Worm (Caenorhabditis elegans) whole organism, young adult: ENCODE measurements around the gene R10E4.3.

Experiments used
- B0019.2 ChIP-seq: fragments of 200-800 bp; sonication (Bioruptor generic); conservative IDR thresholded peaks from 2 replicates; pipeline ENCODE4 v1.3.6; 2022; ENCODE audit warnings: missing genetic modification reagents, missing genetic modification characterization, missing compliant biosample characterization
- C06A6.2 ChIP-seq: fragments of 200-800 bp; sonication (Bioruptor generic); conservative IDR thresholded peaks from 2 replicates; pipeline ENCODE4 v1.3.6; 2022; ENCODE audit warnings: missing genetic modification characterization, missing compliant biosample characterization
- C17E4.6 ChIP-seq: fragments of 200-800 bp; sonication (Bioruptor generic); IDR thresholded peaks from 2 replicates; pipeline ENCODE4 v1.3.6; 2022; ENCODE audit warnings: missing genetic modification reagents, missing genetic modification characterization, missing compliant biosample characterization
- F39B2.1 ChIP-seq: fragments of 200-800 bp; sonication (Bioruptor generic); IDR thresholded peaks from 2 replicates; pipeline ENCODE4 v1.3.6; 2022; ENCODE audit warnings: missing genetic modification reagents, missing genetic modification characterization, missing compliant biosample characterization
- F57C9.4 ChIP-seq: sonication (generic microtip); optimal IDR thresholded peaks from 2 replicates; lab custom pipeline; 2017; ENCODE audit warnings: mild to moderate bottlenecking, missing genetic modification characterization, missing compliant biosample characterization
- T26A5.8 ChIP-seq: sonication (generic microtip); optimal IDR thresholded peaks from 2 replicates; lab custom pipeline; 2016; ENCODE audit warnings: missing genetic modification characterization, missing compliant biosample characterization
- akir-1 ChIP-seq: fragments of 200-800 bp; sonication (Bioruptor generic); optimal IDR thresholded peaks from 2 replicates; lab custom pipeline; 2018; ENCODE audit warnings: mild to moderate bottlenecking, missing genetic modification characterization, moderate library complexity, missing compliant biosample characterization
- ama-1 ChIP-seq, 3 experiments: fragments of 150-350 bp in 1 of 3; sonication (generic microtip) in 2 of 3; optimal IDR thresholded peaks; 2 replicates each; lab custom pipeline; 2014 to 2018; ENCODE audit warnings: missing biosample characterization in 2 of 3, missing genetic modification characterization in 2 of 3, missing genetic modification reagents in 2 of 3
- athp-1 ChIP-seq: sonication (generic microtip); optimal IDR thresholded peaks from 2 replicates; lab custom pipeline; 2017; ENCODE audit warnings: mild to moderate bottlenecking, missing genetic modification characterization, missing compliant biosample characterization
- bed-1 ChIP-seq: fragments of 200-800 bp; sonication (Bioruptor generic); IDR thresholded peaks from 2 replicates; pipeline ENCODE4 v1.3.6; 2022; ENCODE audit warnings: missing genetic modification reagents, missing genetic modification characterization, missing compliant biosample characterization
- bed-2 ChIP-seq: fragments of 200-800 bp; sonication (Bioruptor generic); IDR thresholded peaks from 2 replicates; pipeline ENCODE4 v1.3.6; 2022; ENCODE audit warnings: missing genetic modification reagents, missing genetic modification characterization, missing compliant biosample characterization
- cebp-1 ChIP-seq, 2 experiments: fragments of 200-800 bp in 1 of 2; sonication (Bioruptor generic) in 1 of 2; sonication (generic microtip) in 1 of 2; IDR thresholded peaks in 1 of 2; optimal IDR thresholded peaks in 1 of 2; 2 replicates each; pipeline versions ENCODE4 v1.3.6 to Lab custom; 2017 to 2022; ENCODE audit warnings: missing compliant biosample characterization in 2 of 2, missing genetic modification characterization in 2 of 2, mild to moderate bottlenecking in 1 of 2, missing genetic modification reagents in 1 of 2, moderate library complexity in 1 of 2
- ceh-100 ChIP-seq: fragments of 200-800 bp; sonication (Bioruptor generic); IDR thresholded peaks from 2 replicates; pipeline ENCODE4 v1.3.6; 2022; ENCODE audit warnings: missing genetic modification reagents, missing genetic modification characterization, missing compliant biosample characterization
- ceh-27 ChIP-seq: fragments of 200-800 bp; sonication (Bioruptor generic); optimal IDR thresholded peaks from 2 replicates; lab custom pipeline; 2018; ENCODE audit warnings: mild to moderate bottlenecking, missing genetic modification characterization, moderate library complexity, missing compliant biosample characterization
- ceh-40 ChIP-seq: fragments of 200-800 bp; sonication (Bioruptor generic); IDR thresholded peaks from 2 replicates; pipeline ENCODE4 v1.3.6; 2022; ENCODE audit warnings: missing genetic modification characterization, missing compliant biosample characterization
- chd-7 ChIP-seq: sonication (generic microtip); optimal IDR thresholded peaks from 2 replicates; lab custom pipeline; 2016; ENCODE audit warnings: mild to moderate bottlenecking, missing genetic modification characterization, moderate library complexity, missing compliant biosample characterization
- dox-1 ChIP-seq: fragments of 200-800 bp; sonication (Bioruptor generic); IDR thresholded peaks from 2 replicates; pipeline ENCODE4 v1.3.6; 2022; ENCODE audit warnings: missing genetic modification reagents, missing genetic modification characterization, missing compliant biosample characterization
- dpff-1 ChIP-seq: sonication (generic microtip); optimal IDR thresholded peaks from 2 replicates; lab custom pipeline; 2017; ENCODE audit warnings: mild to moderate bottlenecking, missing genetic modification characterization, missing compliant biosample characterization
- efl-1 ChIP-seq: fragments of 150-350 bp; optimal IDR thresholded peaks from 2 replicates; lab custom pipeline; 2014; ENCODE audit warnings: missing biosample characterization, missing genetic modification reagents, missing genetic modification characterization
- egrh-3 ChIP-seq: fragments of 200-800 bp; sonication (Bioruptor generic); IDR thresholded peaks from 2 replicates; pipeline ENCODE4 v1.3.6; 2022; ENCODE audit warnings: missing genetic modification reagents, missing genetic modification characterization, missing compliant biosample characterization
- gei-17 ChIP-seq: fragments of 200-800 bp; sonication (Bioruptor generic); optimal IDR thresholded peaks from 2 replicates; lab custom pipeline; 2018; ENCODE audit warnings: mild to moderate bottlenecking, missing genetic modification characterization, missing compliant biosample characterization
- hlh-12 ChIP-seq: sonication (generic microtip); optimal IDR thresholded peaks from 2 replicates; lab custom pipeline; 2016; ENCODE audit warnings: missing genetic modification characterization, missing compliant biosample characterization
- hlh-26 ChIP-seq: fragments of 200-800 bp; sonication (Bioruptor generic); conservative IDR thresholded peaks from 2 replicates; pipeline ENCODE4 v1.3.6; 2022; ENCODE audit warnings: missing genetic modification reagents, missing genetic modification characterization, missing compliant biosample characterization
- hsf-1 ChIP-seq: fragments of 200-800 bp; sonication (Bioruptor generic); IDR thresholded peaks from 2 replicates; pipeline ENCODE4 v1.3.6; 2022; ENCODE audit warnings: missing genetic modification reagents, missing genetic modification characterization, missing compliant biosample characterization
- let-526 ChIP-seq: fragments of 200-800 bp; sonication (Bioruptor generic); IDR thresholded peaks from 2 replicates; pipeline ENCODE4 v1.3.6; 2022; ENCODE audit warnings: missing genetic modification reagents, missing genetic modification characterization, missing compliant biosample characterization
- lin-40 ChIP-seq: sonication (generic microtip); optimal IDR thresholded peaks from 2 replicates; lab custom pipeline; 2016; ENCODE audit warnings: missing genetic modification characterization, mild to moderate bottlenecking, missing compliant biosample characterization, missing genotype, missing genetic modification reagents
- lsl-1 ChIP-seq: fragments of 200-800 bp; sonication (Bioruptor generic); optimal IDR thresholded peaks from 2 replicates; lab custom pipeline; 2018; ENCODE audit warnings: mild to moderate bottlenecking, missing genetic modification characterization, moderate library complexity, missing compliant biosample characterization
- madf-6 ChIP-seq: fragments of 200-800 bp; sonication (Bioruptor generic); IDR thresholded peaks from 2 replicates; pipeline ENCODE4 v1.3.6; 2022; ENCODE audit warnings: missing genetic modification reagents, missing genetic modification characterization, missing compliant biosample characterization
- nfya-2 ChIP-seq: fragments of 200-800 bp; sonication (Bioruptor generic); IDR thresholded peaks from 2 replicates; pipeline ENCODE4 v1.3.6; 2022; ENCODE audit warnings: missing genetic modification reagents, missing genetic modification characterization, missing compliant biosample characterization
- nfyb-1 ChIP-seq: fragments of 200-800 bp; sonication (Bioruptor generic); IDR thresholded peaks from 2 replicates; pipeline ENCODE4 v1.3.6; 2022; ENCODE audit warnings: missing genetic modification reagents, missing genetic modification characterization, missing compliant biosample characterization
- nhr-179 ChIP-seq: sonication (generic microtip); optimal IDR thresholded peaks from 2 replicates; lab custom pipeline; 2016; ENCODE audit warnings: mild to moderate bottlenecking, missing genetic modification characterization, missing compliant biosample characterization
- nhr-90 ChIP-seq: sonication (generic microtip); optimal IDR thresholded peaks from 2 replicates; lab custom pipeline; 2016; ENCODE audit warnings: missing genotype, mild to moderate bottlenecking, missing genetic modification characterization, missing compliant biosample characterization
- rcor-1 ChIP-seq: fragments of 200-800 bp; sonication (Bioruptor generic); IDR thresholded peaks from 2 replicates; pipeline ENCODE4 v1.3.6; 2022; ENCODE audit warnings: missing genetic modification reagents, missing genetic modification characterization, missing compliant biosample characterization
- rec-8 ChIP-seq, 2 experiments: sonication (generic microtip); optimal IDR thresholded peaks; 2 replicates each; lab custom pipeline; 2016; ENCODE audit warnings: mild to moderate bottlenecking in 2 of 2, missing genetic modification characterization in 2 of 2, missing genetic modification reagents in 2 of 2, missing genotype in 2 of 2, missing biosample characterization in 1 of 2, missing compliant biosample characterization in 1 of 2, moderate library complexity in 1 of 2
- snpc-3.4 ChIP-seq: sonication (generic microtip); optimal IDR thresholded peaks from 2 replicates; lab custom pipeline; 2017; ENCODE audit warnings: missing genetic modification characterization, mild to moderate bottlenecking, missing compliant biosample characterization, antibody characterized with exemption, moderate library complexity, missing genotype, missing genetic modification reagents
- snpc-4 ChIP-seq, 5 experiments: fragments of 150-350 bp in 1 of 5; sonication (generic microtip) in 4 of 5; optimal IDR thresholded peaks; 2 replicates each; lab custom pipeline; 2014 to 2018; ENCODE audit warnings: missing genetic modification characterization in 5 of 5, missing biosample characterization in 3 of 5, antibody characterized with exemption in 2 of 5, mild to moderate bottlenecking in 2 of 5, missing compliant biosample characterization in 2 of 5, missing genotype in 2 of 5, moderate library complexity in 2 of 5, missing genetic modification reagents in 1 of 5
- tbp1 ChIP-seq: fragments of 200-800 bp; sonication (Bioruptor generic); optimal IDR thresholded peaks from 2 replicates; lab custom pipeline; 2018; ENCODE audit warnings: mild to moderate bottlenecking, missing genetic modification characterization, missing compliant biosample characterization
- tbx-9 ChIP-seq: sonication (generic microtip); optimal IDR thresholded peaks from 2 replicates; lab custom pipeline; 2016; ENCODE audit warnings: borderline replicate concordance, missing genetic modification characterization, inconsistent platforms, missing compliant biosample characterization
- tlf-1 ChIP-seq: fragments of 200-800 bp; sonication (Bioruptor generic); optimal IDR thresholded peaks from 2 replicates; lab custom pipeline; 2018; ENCODE audit warnings: mild to moderate bottlenecking, missing genetic modification characterization, missing compliant biosample characterization
- unc-62 ChIP-seq: fragments of 150-350 bp; optimal IDR thresholded peaks from 2 replicates; lab custom pipeline; 2014; ENCODE audit warnings: missing biosample characterization, missing genetic modification reagents, missing genetic modification characterization
- xnd-1 ChIP-seq: sonication (generic microtip); optimal IDR thresholded peaks from 2 replicates; lab custom pipeline; 2016; ENCODE audit warnings: missing genotype, missing genetic modification reagents, missing genetic modification characterization, missing compliant biosample characterization
- zim-3 ChIP-seq: sonication (generic microtip); optimal IDR thresholded peaks from 2 replicates; lab custom pipeline; 2017; ENCODE audit warnings: mild to moderate bottlenecking, missing genetic modification characterization, moderate library complexity, missing compliant biosample characterization
- ztf-18 ChIP-seq: sonication (generic microtip); optimal IDR thresholded peaks from 2 replicates; lab custom pipeline; 2016; ENCODE audit warnings: missing genotype, mild to moderate bottlenecking, missing genetic modification characterization, missing compliant biosample characterization
- ztf-26 ChIP-seq: sonication (generic microtip); optimal IDR thresholded peaks from 2 replicates; lab custom pipeline; 2017; ENCODE audit warnings: missing genetic modification characterization, missing compliant biosample characterization
- ztf-28 ChIP-seq: fragments of 200-800 bp; sonication (Bioruptor generic); IDR thresholded peaks from 2 replicates; pipeline ENCODE4 v1.3.6; 2022; ENCODE audit warnings: missing genetic modification reagents, missing genetic modification characterization, missing compliant biosample characterization
- ztf-3 ChIP-seq: fragments of 200-800 bp; sonication (Bioruptor generic); optimal IDR thresholded peaks from 2 replicates; lab custom pipeline; 2018; ENCODE audit warnings: mild to moderate bottlenecking, missing genetic modification characterization, missing compliant biosample characterization
- ztf-6 ChIP-seq: fragments of 200-800 bp; sonication (Bioruptor generic); IDR thresholded peaks from 2 replicates; pipeline ENCODE4 v1.3.6; 2022; ENCODE audit warnings: missing genetic modification reagents, missing genetic modification characterization, missing compliant biosample characterization

Gene R10E4.3

DNA sequence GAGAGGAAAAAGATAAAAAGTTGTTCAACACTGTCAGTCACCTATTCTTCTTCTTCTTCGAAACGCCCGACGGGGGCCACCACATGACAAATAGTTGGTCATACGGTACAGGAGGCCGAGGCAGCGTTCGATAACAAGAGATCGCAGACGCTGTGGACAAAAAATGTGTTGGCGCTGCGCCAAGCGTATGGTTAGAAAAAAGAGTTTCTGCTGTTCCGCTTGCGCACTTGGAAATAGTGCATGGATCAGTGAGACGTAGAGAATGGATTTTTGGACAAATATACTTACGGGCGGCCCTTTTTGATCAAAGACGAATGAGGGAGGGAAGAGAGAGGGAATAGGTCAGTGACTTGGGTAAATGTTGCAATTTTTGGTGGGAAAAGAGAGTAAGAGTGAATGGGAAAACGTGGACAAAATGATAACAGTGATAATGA is 2.5 kb downstream of the R10E4.3 start (continued):
- TF ChIP-seq ztf-28 (GFP tag; lab: Robert Waterston, UW), result no peak
- no peak for TF ChIP-seq akir-1 (GFP tag; lab: Kevin White, UChicago)
- no peak for TF ChIP-seq ceh-100 (GFP tag; lab: Robert Waterston, UW)
- TF ChIP-seq hlh-26 (GFP tag; lab: Robert Waterston, UW), result no peak
- 0 out of 2 replicates have a peak, but pooled peaks have one; percentile 10 for TF ChIP-seq rcor-1
- TF ChIP-seq ama-1 (optimal IDR thresholded peaks at IDR 0.05; lab: Kevin White, UChicago), result no peak
- TF ChIP-seq ama-1 (GFP tag; optimal IDR thresholded peaks at IDR 0.05; lab: Kevin White, UChicago), result no peak
- no peak for TF ChIP-seq ztf-6
- TF ChIP-seq chd-7 (tag; lab: Kevin White, UChicago), result peak; percentile 51
- peak; percentile 77 for TF ChIP-seq lin-40 (tag; lab: Kevin White, UChicago)
- peak; percentile 51 for TF ChIP-seq ceh-27 (GFP tag; lab: Kevin White, UChicago)
- no peak for TF ChIP-seq rec-8 (tag; optimal IDR thresholded peaks at IDR 0.05; lab: Kevin White, UChicago)
- no peak for TF ChIP-seq xnd-1 (tag; lab: Kevin White, UChicago)
- TF ChIP-seq C17E4.6 (GFP tag; lab: Robert Waterston, UW), result no peak
- no peak for TF ChIP-seq nhr-179 (tag; lab: Kevin White, UChicago)
- 0 out of 2 replicates have a peak, but pooled peaks have one; percentile 60 for TF ChIP-seq let-526
- TF ChIP-seq snpc-3.4 (tag; lab: Kevin White, UChicago), result no peak
- no peak for TF ChIP-seq bed-2
- TF ChIP-seq C06A6.2 (GFP tag; lab: Robert Waterston, UW), result no peak; the same call in 1 of the 2 replicates
- TF ChIP-seq lsl-1 (GFP tag; lab: Kevin White, UChicago), result no peak
- no peak for TF ChIP-seq madf-6 (GFP tag; lab: Robert Waterston, UW)
- TF ChIP-seq dox-1 (GFP tag; lab: Robert Waterston, UW), result peak; percentile 78
- no peak for TF ChIP-seq snpc-4 (GFP tag; optimal IDR thresholded peaks at IDR 0.05; lab: Kevin White, UChicago)
- peak in 3 of 4 experiments; percentile 20 to 57 (median 52) for TF ChIP-seq snpc-4 (tag; optimal IDR thresholded peaks at IDR 0.05; lab: Kevin White, UChicago)
- TF ChIP-seq ztf-26, result peak; percentile 75
- TF ChIP-seq dpff-1 (tag; lab: Kevin White, UChicago), result no peak
- TF ChIP-seq ceh-40, result no peak
- TF ChIP-seq egrh-3 (GFP tag; lab: Robert Waterston, UW), result no peak
- peak; percentile 43 for TF ChIP-seq tbp1 (GFP tag; lab: Kevin White, UChicago)
- no peak for TF ChIP-seq B0019.2 (GFP tag; lab: Robert Waterston, UW)
- no peak for TF ChIP-seq nfya-2
- TF ChIP-seq unc-62 (GFP tag; lab: Kevin White, UChicago), result peak; percentile 35
- TF ChIP-seq efl-1 (GFP tag; lab: Kevin White, UChicago), result no peak
- TF ChIP-seq zim-3, result no peak
- TF ChIP-seq ztf-3 (GFP tag; lab: Kevin White, UChicago), result no peak
- TF ChIP-seq cebp-1 (GFP tag; IDR thresholded peaks at IDR 0.05; lab: Robert Waterston, UW), result no peak
- TF ChIP-seq cebp-1 (tag; optimal IDR thresholded peaks at IDR 0.05; lab: Kevin White, UChicago), result peak; percentile 77
- no peak for TF ChIP-seq tbx-9 (tag; lab: Kevin White, UChicago)
- TF ChIP-seq bed-1 (GFP tag; lab: Robert Waterston, UW), result no peak
- TF ChIP-seq gei-17, result peak; percentile 36
- TF ChIP-seq ztf-18 (tag; lab: Kevin White, UChicago), result peak; percentile 21
- TF ChIP-seq tlf-1 (GFP tag; lab: Kevin White, UChicago), result no peak
- TF ChIP-seq nhr-90 (tag; lab: Kevin White, UChicago), result peak; percentile 54
- TF ChIP-seq nfyb-1, result peak; percentile 68; the same call in 1 of the 2 replicates
- TF ChIP-seq F39B2.1 (GFP tag; lab: Robert Waterston, UW), result no peak
- TF ChIP-seq hlh-12 (tag; lab: Kevin White, UChicago), result no peak
- no peak for TF ChIP-seq hsf-1 (GFP tag; lab: Robert Waterston, UW)
- TF ChIP-seq F57C9.4, result no peak
- TF ChIP-seq athp-1 (tag; lab: Kevin White, UChicago), result no peak
- no peak for TF ChIP-seq T26A5.8 (tag; lab: Kevin White, UChicago)
